Fruit fly (Drosophila melanogaster) whole organism, prepupa: ENCODE data around the gene nkd.

Experiments used
- Blimp-1 ChIP-seq: fragments of 200-800 bp; sonication (Bioruptor generic); optimal IDR thresholded peaks from 3 replicates; lab custom pipeline; 2017; ENCODE audit warnings: missing biosample characterization, missing genetic modification characterization, mild to moderate bottlenecking, moderate library complexity, missing genetic modification reagents
- CG10631 ChIP-seq: fragments of 200-800 bp; sonication (Bioruptor generic); optimal IDR thresholded peaks from 2 replicates; lab custom pipeline; 2016; ENCODE audit warnings: missing biosample characterization, missing genetic modification characterization
- CG10669 ChIP-seq: fragments of 200-800 bp; sonication (Bioruptor generic); optimal IDR thresholded peaks from 3 replicates; lab custom pipeline; 2018; ENCODE audit warnings: missing biosample characterization, mild to moderate bottlenecking, missing genetic modification characterization, moderate library complexity
- CG11294 ChIP-seq: fragments of 200-800 bp; sonication (Bioruptor generic); IDR thresholded peaks from 2 replicates; pipeline ENCODE4 v1.3.6; 2022; ENCODE audit warnings: missing biosample characterization, missing genetic modification characterization
- CG11902 ChIP-seq: fragments of 200-800 bp; sonication (Bioruptor generic); optimal IDR thresholded peaks from 3 replicates; lab custom pipeline; 2016; ENCODE audit warnings: missing biosample characterization, missing genetic modification characterization
- CG15336 ChIP-seq: fragments of 200-800 bp; sonication (Bioruptor generic); IDR thresholded peaks from 2 replicates; pipeline ENCODE4 v1.3.6; 2022; ENCODE audit warnings: missing biosample characterization, missing genetic modification characterization
- CG16779 ChIP-seq: fragments of 200-800 bp; sonication (Bioruptor generic); optimal IDR thresholded peaks from 3 replicates; lab custom pipeline; 2017; ENCODE audit warnings: missing biosample characterization, mild to moderate bottlenecking, missing genetic modification characterization
- CG3032 ChIP-seq: fragments of 200-800 bp; optimal IDR thresholded peaks from 2 replicates; lab custom pipeline; 2019; ENCODE audit warnings: missing biosample characterization, mild to moderate bottlenecking, missing genetic modification characterization, moderate library complexity
- CG31627 ChIP-seq: fragments of 200-800 bp; sonication (Bioruptor generic); optimal IDR thresholded peaks from 3 replicates; lab custom pipeline; 2016; ENCODE audit warnings: missing biosample characterization, missing genetic modification characterization
- CG32006 ChIP-seq: fragments of 200-800 bp; sonication (Bioruptor generic); optimal IDR thresholded peaks from 3 replicates; lab custom pipeline; 2017; ENCODE audit warnings: missing biosample characterization, mild to moderate bottlenecking, missing genetic modification characterization
- CG34406 ChIP-seq: fragments of 200-800 bp; sonication (Bioruptor generic); optimal IDR thresholded peaks from 3 replicates; lab custom pipeline; 2016; ENCODE audit warnings: missing biosample characterization, missing genetic modification characterization
- CG3919 ChIP-seq: fragments of 200-800 bp; sonication (Bioruptor generic); optimal IDR thresholded peaks from 3 replicates; lab custom pipeline; 2016; ENCODE audit warnings: missing biosample characterization, missing genetic modification characterization
- CG4318 ChIP-seq: fragments of 200-800 bp; sonication (Bioruptor generic); optimal IDR thresholded peaks from 3 replicates; lab custom pipeline; 2017; ENCODE audit warnings: missing biosample characterization, mild to moderate bottlenecking, missing genetic modification characterization
- CG6163 ChIP-seq: fragments of 200-800 bp; sonication (Bioruptor generic); IDR thresholded peaks from 3 replicates; pipeline ENCODE4 v1.3.6; 2022; ENCODE audit warnings: missing biosample characterization, missing genetic modification characterization
- CG6276 ChIP-seq: fragments of 200-800 bp; sonication (Bioruptor generic); optimal IDR thresholded peaks from 2 replicates; lab custom pipeline; 2017; ENCODE audit warnings: missing biosample characterization, mild to moderate bottlenecking, missing genetic modification characterization
- CG6792 ChIP-seq: fragments of 200-800 bp; sonication (Bioruptor generic); optimal IDR thresholded peaks from 3 replicates; lab custom pipeline; 2016; ENCODE audit warnings: missing biosample characterization, missing genetic modification characterization
- CG6808 ChIP-seq: fragments of 200-800 bp; sonication (Bioruptor generic); optimal IDR thresholded peaks from 3 replicates; lab custom pipeline; 2017; ENCODE audit warnings: missing biosample characterization, missing genetic modification characterization, mild to moderate bottlenecking, moderate library complexity, missing genetic modification reagents
- CG6854 ChIP-seq: fragments of 200-800 bp; sonication (Bioruptor generic); optimal IDR thresholded peaks from 2 replicates; lab custom pipeline; 2017; ENCODE audit warnings: missing biosample characterization, mild to moderate bottlenecking, missing genetic modification characterization
- CG7368 ChIP-seq: fragments of 200-800 bp; sonication (Bioruptor generic); optimal IDR thresholded peaks from 3 replicates; lab custom pipeline; 2016; ENCODE audit warnings: missing biosample characterization, missing genetic modification characterization
- CG8119 ChIP-seq: fragments of 200-800 bp; sonication (Bioruptor generic); IDR thresholded peaks from 3 replicates; pipeline ENCODE4 v1.3.6; 2022; ENCODE audit warnings: missing biosample characterization, missing genetic modification characterization
- CG9139 ChIP-seq: fragments of 200-800 bp; sonication (Bioruptor generic); optimal IDR thresholded peaks from 3 replicates; lab custom pipeline; 2017; ENCODE audit warnings: missing biosample characterization, mild to moderate bottlenecking, missing genetic modification characterization
- Eip75B ChIP-seq: fragments of 200-800 bp; sonication (Bioruptor generic); optimal IDR thresholded peaks from 3 replicates; lab custom pipeline; 2016; ENCODE audit warnings: missing biosample characterization, missing genetic modification characterization
- Eip78C ChIP-seq: fragments of 200-800 bp; sonication (Bioruptor generic); peaks from one replicate; lab custom pipeline; 2016; ENCODE audit warnings: missing biosample characterization, missing genetic modification characterization
- Eip93F ChIP-seq: fragments of 200-800 bp; sonication (Bioruptor generic); optimal IDR thresholded peaks from 2 replicates; lab custom pipeline; 2016; ENCODE audit warnings: missing biosample characterization, mild to moderate bottlenecking, missing genetic modification characterization
- Gug ChIP-seq: fragments of 200-800 bp; sonication (Bioruptor generic); IDR thresholded peaks from 2 replicates; pipeline ENCODE4 v1.3.6; 2022; ENCODE audit warnings: missing biosample characterization, missing genetic modification characterization
- Hr38 ChIP-seq: sonication (Bioruptor generic); optimal IDR thresholded peaks from 2 replicates; lab custom pipeline; 2016; ENCODE audit warnings: missing biosample characterization, missing genetic modification characterization
- Hr4 ChIP-seq: fragments of 200-800 bp; sonication (Bioruptor generic); optimal IDR thresholded peaks from 3 replicates; lab custom pipeline; 2016; ENCODE audit warnings: missing biosample characterization, missing genetic modification characterization
- Lpt ChIP-seq: fragments of 200-800 bp; sonication (Bioruptor generic); optimal IDR thresholded peaks from 3 replicates; lab custom pipeline; 2016; ENCODE audit warnings: missing biosample characterization, missing genetic modification characterization
- Met ChIP-seq: fragments of 200-800 bp; sonication (Bioruptor generic); optimal IDR thresholded peaks from 3 replicates; lab custom pipeline; 2016; ENCODE audit warnings: missing biosample characterization, missing genetic modification characterization
- Sox102F ChIP-seq: fragments of 200-800 bp; sonication (Bioruptor generic); optimal IDR thresholded peaks from 2 replicates; lab custom pipeline; 2016; ENCODE audit warnings: missing biosample characterization, mild to moderate bottlenecking, missing genetic modification characterization
- Sox14 ChIP-seq: fragments of 200-800 bp; sonication (Bioruptor generic); optimal IDR thresholded peaks from 3 replicates; lab custom pipeline; 2016; ENCODE audit warnings: missing biosample characterization, missing genetic modification characterization
- acj6 ChIP-seq: fragments of 200-800 bp; sonication (Bioruptor generic); optimal IDR thresholded peaks from 3 replicates; lab custom pipeline; 2016; ENCODE audit warnings: missing biosample characterization, missing genetic modification characterization
- cyc ChIP-seq: fragments of 200-800 bp; sonication (Bioruptor generic); optimal IDR thresholded peaks from 3 replicates; lab custom pipeline; 2016; ENCODE audit warnings: missing biosample characterization, missing genetic modification characterization
- dsx ChIP-seq: fragments of 200-800 bp; optimal IDR thresholded peaks from 3 replicates; lab custom pipeline; 2019; ENCODE audit warnings: missing biosample characterization, mild to moderate bottlenecking, missing genetic modification characterization, moderate library complexity; ENCODE audit not compliant: poor library complexity, severe bottlenecking
- eg ChIP-seq: fragments of 200-800 bp; sonication (Bioruptor generic); IDR thresholded peaks from 3 replicates; pipeline ENCODE4 v1.3.6; 2022; ENCODE audit warnings: missing biosample characterization, missing genetic modification characterization
- esn ChIP-seq: fragments of 200-800 bp; sonication (Bioruptor generic); optimal IDR thresholded peaks from 2 replicates; lab custom pipeline; 2016; ENCODE audit warnings: missing biosample characterization, mild to moderate bottlenecking, missing genetic modification characterization, moderate library complexity
- fd59A ChIP-seq: fragments of 200-800 bp; sonication (Bioruptor generic); optimal IDR thresholded peaks from 2 replicates; lab custom pipeline; 2017; ENCODE audit warnings: missing biosample characterization, mild to moderate bottlenecking, missing genetic modification characterization, missing genetic modification reagents
- fd85E ChIP-seq: fragments of 200-800 bp; sonication (Bioruptor generic); optimal IDR thresholded peaks from 3 replicates; lab custom pipeline; 2016; ENCODE audit warnings: missing biosample characterization, missing genetic modification characterization
- fkh ChIP-seq: fragments of 200-800 bp; sonication (Bioruptor generic); optimal IDR thresholded peaks from 3 replicates; lab custom pipeline; 2017; ENCODE audit warnings: missing biosample characterization, mild to moderate bottlenecking, missing genetic modification characterization, moderate library complexity
- lz ChIP-seq: fragments of 200-800 bp; sonication (Bioruptor generic); optimal IDR thresholded peaks from 3 replicates; lab custom pipeline; 2016; ENCODE audit warnings: missing biosample characterization, missing genetic modification characterization
- net ChIP-seq: fragments of 200-800 bp; sonication (Bioruptor generic); optimal IDR thresholded peaks from 3 replicates; lab custom pipeline; 2016; ENCODE audit warnings: missing biosample characterization, missing genetic modification characterization
- pdm3 ChIP-seq: fragments of 200-800 bp; sonication (Bioruptor generic); optimal IDR thresholded peaks from 3 replicates; lab custom pipeline; 2016; ENCODE audit warnings: missing biosample characterization, missing genetic modification characterization
- salr ChIP-seq, 2 experiments: fragments of 200-800 bp; sonication (Bioruptor generic); optimal IDR thresholded peaks; 3 replicates each; lab custom pipeline; 2016 to 2018; ENCODE audit warnings: missing biosample characterization in 2 of 2, missing genetic modification characterization in 2 of 2, mild to moderate bottlenecking in 1 of 2
- spab ChIP-seq: fragments of 200-800 bp; sonication (Bioruptor generic); optimal IDR thresholded peaks from 2 replicates; lab custom pipeline; 2017; ENCODE audit warnings: missing biosample characterization, mild to moderate bottlenecking, missing genetic modification characterization, missing genetic modification reagents
- ss ChIP-seq, 2 experiments: fragments of 200-800 bp; sonication (Bioruptor generic); optimal IDR thresholded peaks; 2 replicates in 1 of 2; 3 replicates in 1 of 2; lab custom pipeline; 2017 to 2018; ENCODE audit warnings: mild to moderate bottlenecking in 2 of 2, missing biosample characterization in 2 of 2, missing genetic modification characterization in 2 of 2, moderate library complexity in 1 of 2
- svp ChIP-seq: fragments of 200-800 bp; sonication (Bioruptor generic); peaks from one replicate; lab custom pipeline; 2016; ENCODE audit warnings: missing biosample characterization, missing genetic modification characterization
- topi ChIP-seq: fragments of 200-800 bp; sonication (Bioruptor generic); optimal IDR thresholded peaks from 3 replicates; lab custom pipeline; 2016; ENCODE audit warnings: missing biosample characterization, missing genetic modification characterization
- vri ChIP-seq: fragments of 200-800 bp; sonication (Bioruptor generic); optimal IDR thresholded peaks from 3 replicates; lab custom pipeline; 2016; ENCODE audit warnings: missing biosample characterization, mild to moderate bottlenecking, missing genetic modification characterization

The nkd gene

DNA sequence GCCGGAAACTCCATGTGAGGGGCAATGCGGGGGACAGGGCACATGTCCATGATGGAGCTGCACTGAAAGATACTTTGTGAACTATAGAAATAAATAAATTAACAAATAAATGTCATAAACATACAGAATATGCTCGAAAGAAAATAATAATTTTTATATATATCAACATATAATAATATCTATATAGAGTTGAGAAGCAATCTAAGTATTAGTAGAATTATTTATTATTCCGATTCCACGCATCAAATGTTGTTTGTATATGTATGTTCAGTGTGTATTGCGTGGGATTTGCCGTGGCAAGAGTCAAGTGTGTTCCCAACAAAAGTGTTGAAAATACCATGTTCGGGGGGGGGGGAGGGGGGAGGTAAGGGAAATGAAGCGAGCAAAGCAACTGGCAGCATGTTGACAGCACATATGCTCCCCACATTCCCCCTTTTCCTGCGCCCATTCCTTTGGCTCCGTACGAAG lies 11.6 kb upstream of the nkd start (continued):
- TF ChIP-seq acj6 (GFP tag; lab: Kevin White, UChicago) (peak; percentile 46), Gug (GFP tag; lab: Robert Waterston, UW) (no peak), Hr4 (peak; percentile 11), fd59A (peak; percentile 3), CG3032 (peak; percentile 41), Lpt (peak; percentile 4), CG6163 (GFP tag; lab: Robert Waterston, UW) (0 out of 3 replicates have a peak, but pooled peaks have one; percentile 8), fd85E (GFP tag; lab: Kevin White, UChicago) (no peak), CG6854 (GFP tag; lab: Kevin White, UChicago) (no peak), Hr38 (GFP tag; lab: Kevin White, UChicago) (no peak), Eip75B (GFP tag; lab: Kevin White, UChicago) (no peak), CG32006 (GFP tag; lab: Kevin White, UChicago) (peak; percentile 61), esn (GFP tag; lab: Kevin White, UChicago) (no peak), CG31627 (GFP tag; lab: Kevin White, UChicago) (no peak), fkh (no peak), CG4318 (GFP tag; lab: Kevin White, UChicago) (no peak), CG8119 (GFP tag; lab: Robert Waterston, UW) (peak; percentile 62; the same call in 2 of the 3 replicates)

- TF ChIP-seq spab (peak; percentile 29), Hr38 (GFP tag; lab: Kevin White, UChicago) (no peak), CG34406 (GFP tag; lab: Kevin White, UChicago) (peak; percentile 45), Sox14 (GFP tag; lab: Kevin White, UChicago) (no peak), CG32006 (GFP tag; lab: Kevin White, UChicago) (peak; percentile 61), net (GFP tag; lab: Kevin White, UChicago) (peak; percentile 51), CG15336 (peak; percentile 62), CG16779 (tag; lab: Kevin White, UChicago) (peak; percentile 3), CG31627 (GFP tag; lab: Kevin White, UChicago) (peak; percentile 12), Eip93F (no peak), CG6854 (GFP tag; lab: Kevin White, UChicago) (no peak), CG9139 (peak; percentile 62), fkh (no peak), cyc (GFP tag; lab: Kevin White, UChicago) (no peak), Met (GFP tag; lab: Kevin White, UChicago) (peak; percentile 26), CG11294 (GFP tag; lab: Robert Waterston, UW) (no peak), CG3919 (peak; percentile 32), topi (GFP tag; lab: Kevin White, UChicago) (peak; percentile 21), pdm3 (GFP tag; lab: Kevin White, UChicago) (peak; percentile 50), CG6808 (peak; percentile 47), vri (GFP tag; lab: Kevin White, UChicago) (no peak), Blimp-1 (GFP tag; lab: Kevin White, UChicago) (no peak), Sox102F (GFP tag; lab: Kevin White, UChicago) (peak; percentile 17), CG4318 (GFP tag; lab: Kevin White, UChicago) (peak; percentile 25), CG7368 (peak; percentile 5), dsx (peak; percentile 64), acj6 (GFP tag; lab: Kevin White, UChicago) (peak; percentile 29), svp (peak; percentile 68), CG10631 (GFP tag; lab: Kevin White, UChicago) (peak; percentile 69), CG6792 (GFP tag; lab: Kevin White, UChicago) (peak; percentile 33), CG11902 (GFP tag; lab: Kevin White, UChicago) (no peak), CG6276 (no peak), Hr4 (peak; percentile 24), eg (GFP tag; lab: Robert Waterston, UW) (no peak), Eip75B (GFP tag; lab: Kevin White, UChicago) (no peak), Gug (GFP tag; lab: Robert Waterston, UW) (no peak), salr (GFP tag; optimal IDR thresholded peaks at IDR 0.05; lab: Kevin White, UChicago) (peak in 1 of 2 experiments; percentile 49), Eip78C (GFP tag; lab: Kevin White, UChicago) (peak; percentile 92), CG3032 (peak; percentile 69), esn (GFP tag; lab: Kevin White, UChicago) (peak; percentile 50), ss (GFP tag; optimal IDR thresholded peaks at IDR 0.05; lab: Kevin White, UChicago) (peak; percentile 23 to 55), CG10669 (GFP tag; lab: Kevin White, UChicago) (peak; percentile 53), Lpt (no peak), lz (GFP tag; lab: Kevin White, UChicago) (peak; percentile 21)
Measured at dm6 chr3L:19055064-19055463, 9.8 kb upstream of the nkd start.
